Worm (Caenorhabditis elegans): ENCODE measurements around the gene mrpl-10.

Gene mrpl-10

DNA sequence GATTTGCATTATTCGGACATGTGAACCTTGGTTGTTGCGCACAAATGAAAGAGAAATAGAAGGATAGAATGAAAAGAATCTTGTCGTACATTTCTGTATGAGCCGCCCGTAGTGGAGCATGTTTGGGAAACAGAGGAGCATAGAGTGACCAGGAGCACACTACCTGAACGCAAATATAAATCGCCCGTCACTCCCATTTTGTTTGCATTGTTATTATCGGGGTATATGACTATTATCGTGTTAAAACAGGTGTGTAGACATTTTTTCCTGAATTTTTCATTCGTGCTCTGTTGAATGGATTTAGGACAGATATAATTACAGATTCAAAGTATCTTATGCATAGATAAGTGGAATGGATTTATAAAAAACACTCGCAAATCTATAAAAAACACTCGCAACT, 9.0 kb downstream of the mrpl-10 start, which contains the start of gene K01C8.2:
K01C8.2 (minus strand) TSS at position 101 of the 400 bp plus-strand sequence.
- no peak for TF ChIP-seq unc-62 (GFP tag; optimal IDR thresholded peaks at IDR 0.05)

DNA sequence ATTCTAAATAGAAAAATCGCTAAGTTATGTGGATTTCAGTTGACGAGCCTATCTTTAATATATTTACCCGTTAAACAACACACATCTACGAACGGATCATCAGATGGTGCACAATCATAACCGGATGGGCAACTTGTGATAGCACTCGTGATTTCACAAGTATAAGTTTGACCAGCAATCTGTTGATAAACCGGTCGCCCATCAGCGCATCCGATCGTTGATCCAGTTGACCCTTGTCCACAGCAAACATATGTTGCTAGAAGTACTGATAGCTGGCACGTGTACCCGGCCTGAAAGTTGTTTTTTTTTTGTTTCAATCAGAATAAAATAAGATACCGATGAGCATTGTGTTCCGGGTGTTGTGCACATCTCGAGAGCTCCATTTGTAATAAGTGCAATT, 10.6 kb downstream of the mrpl-10 start:
- TF ChIP-seq unc-62 (GFP tag; optimal IDR thresholded peaks at IDR 0.05), result no peak

ce11 chrII:8266559-8266958, 11.8 kb downstream of the mrpl-10 start:
- TF ChIP-seq unc-62 (GFP tag; optimal IDR thresholded peaks at IDR 0.05), result no peak

ce11 chrII:8264619-8265018, 13.7 kb downstream of the mrpl-10 start, which contains the start of gene srdh-1:
TSS of gene srdh-1 (plus strand) at chrII:8264661.
- TF ChIP-seq unc-62 (GFP tag; optimal IDR thresholded peaks at IDR 0.05), result no peak

DNA sequence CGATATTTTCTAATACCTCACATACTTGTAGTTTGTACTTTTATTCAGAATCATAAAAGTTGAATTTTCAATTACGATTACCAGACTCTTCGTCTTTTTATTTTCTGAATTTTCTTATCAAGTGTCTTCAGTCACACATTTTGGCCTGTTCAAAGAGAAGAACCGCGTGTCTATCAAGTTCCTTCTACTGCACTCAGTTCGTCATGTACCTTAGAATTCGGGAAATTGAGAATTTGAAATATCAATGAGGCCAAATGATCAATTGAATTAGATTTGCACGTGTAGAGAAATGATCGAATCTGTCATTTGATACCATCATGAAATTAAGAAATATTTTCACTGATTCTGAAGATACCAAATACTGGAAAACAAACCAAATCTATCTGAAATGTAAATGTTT, 14.8 kb downstream of the mrpl-10 start:
- TF ChIP-seq unc-62 (GFP tag; optimal IDR thresholded peaks at IDR 0.05), result no peak

DNA sequence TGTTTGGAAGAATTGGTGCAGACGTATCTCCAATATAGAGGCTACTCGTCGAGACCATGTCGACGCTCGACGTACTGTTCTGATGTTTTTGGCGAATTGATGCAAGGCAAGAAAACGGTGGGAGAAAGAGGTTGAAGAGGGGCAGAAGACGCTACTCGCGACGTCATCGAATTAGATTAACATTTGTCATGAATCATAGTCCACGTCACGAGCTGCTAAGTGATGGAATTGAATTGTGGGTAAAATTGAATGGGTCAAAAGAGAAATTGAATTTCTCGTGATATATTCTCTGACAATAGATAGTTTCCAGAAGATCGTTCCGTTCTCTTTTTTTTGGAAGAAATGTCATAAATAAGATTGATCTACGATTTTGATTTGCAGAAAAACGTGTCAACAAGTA, 18.6 kb downstream of the mrpl-10 start:
- no peak for TF ChIP-seq unc-62 (GFP tag; optimal IDR thresholded peaks at IDR 0.05)

- TF ChIP-seq unc-62 (GFP tag; optimal IDR thresholded peaks at IDR 0.05), result no peak
Measured at ce11 chrII:8259038-8259437, 19.3 kb downstream of the mrpl-10 start, which contains the start of gene F35C11.6. TSS of gene F35C11.6 (minus strand) at chrII:8259138.

DNA sequence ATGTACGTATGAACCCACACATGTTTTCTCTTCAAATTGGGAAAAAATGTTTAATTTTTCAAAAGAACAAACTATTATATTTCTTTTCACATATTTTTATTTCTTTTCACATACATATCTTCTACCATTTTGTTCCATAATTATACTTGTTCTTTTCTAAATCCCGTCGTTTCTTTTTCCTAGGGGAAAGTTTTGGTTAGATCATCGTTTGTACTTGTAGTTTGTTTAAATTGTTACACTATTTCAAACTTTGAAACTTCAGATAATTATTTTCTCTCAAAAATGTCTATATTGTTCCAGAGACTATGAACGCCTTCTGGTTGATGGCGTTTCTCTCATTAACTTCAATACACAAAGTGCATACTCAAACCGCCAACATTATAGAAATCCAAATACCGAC, 22.3 kb downstream of the mrpl-10 start, which contains the start of gene F35C11.7:
F35C11.7 (plus strand) TSS at position 301 of the 400 bp plus-strand sequence.
- TF ChIP-seq unc-62 (GFP tag; optimal IDR thresholded peaks at IDR 0.05), result no peak

DNA sequence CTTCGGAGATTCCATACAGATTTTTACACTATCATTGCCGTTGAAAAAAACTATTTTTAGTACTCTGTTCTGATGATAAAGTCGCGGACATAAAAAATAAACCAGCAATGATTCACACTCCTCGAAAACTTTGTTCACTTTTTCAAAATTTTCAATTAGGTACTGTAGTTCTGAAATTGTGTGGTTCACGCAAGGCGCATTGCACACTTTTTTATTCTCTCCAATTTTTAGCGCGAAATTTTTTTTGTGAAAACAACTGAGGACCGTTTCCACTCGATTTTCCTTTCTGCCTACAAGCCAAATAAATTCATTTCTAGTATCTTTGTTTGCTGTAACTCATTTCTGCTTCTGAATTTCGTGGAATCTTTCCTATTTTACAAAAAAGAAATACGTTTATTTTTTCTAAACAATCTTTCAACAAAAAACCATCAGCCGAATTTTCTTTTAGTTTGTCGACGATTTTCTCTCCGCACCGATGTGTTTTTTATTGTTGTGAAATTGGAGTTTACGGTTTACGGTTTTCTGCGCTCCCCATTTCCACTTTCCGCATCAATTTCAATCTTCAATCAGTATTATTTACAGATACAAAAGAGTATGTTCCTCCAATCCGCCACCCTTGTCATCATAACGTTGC, 25.0 kb downstream of the mrpl-10 start, which contains the start of gene F35C11.5:
F35C11.5 (plus strand) TSS at position 584 of the 634 bp plus-strand sequence.
- TF ChIP-seq unc-62 (GFP tag; optimal IDR thresholded peaks at IDR 0.05), result no peak

ce11 chrII:8249710-8250109, 28.6 kb downstream of the mrpl-10 start:
- no peak for TF ChIP-seq unc-62 (GFP tag; optimal IDR thresholded peaks at IDR 0.05)

DNA sequence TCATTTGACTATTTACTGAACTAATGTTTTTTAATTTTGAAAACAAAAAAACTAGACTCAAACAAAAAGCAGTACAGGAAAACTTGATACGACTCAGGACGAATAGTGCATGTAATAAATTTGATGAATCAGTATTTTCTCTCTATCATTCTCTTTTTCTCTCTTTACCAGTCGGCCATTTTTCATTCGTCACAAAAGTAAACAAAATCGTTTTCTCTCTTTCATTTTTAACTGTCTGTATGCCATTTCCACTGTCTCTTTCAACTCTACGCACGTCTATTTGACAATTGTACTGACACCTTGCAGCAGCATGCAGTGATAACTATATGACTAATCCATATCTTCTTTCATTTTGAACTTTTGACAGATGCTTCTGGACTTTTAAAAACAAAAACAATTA, 29.6 kb downstream of the mrpl-10 start, which contains the start of the genes F35C11.2 and F35C11.4:
F35C11.2 (minus strand) TSS at position 90 of the 400 bp plus-strand sequence.
F35C11.4 (plus strand) TSS at position 260 of the 400 bp plus-strand sequence.
- TF ChIP-seq unc-62 (GFP tag; optimal IDR thresholded peaks at IDR 0.05), result no peak

ce11 chrII:8246476-8246875, 31.8 kb downstream of the mrpl-10 start, which contains the start of gene F35C11.3:
TSS of gene F35C11.3 (plus strand) at chrII:8246776.
- no peak for TF ChIP-seq unc-62 (GFP tag; optimal IDR thresholded peaks at IDR 0.05)

- no peak for TF ChIP-seq unc-62 (GFP tag; optimal IDR thresholded peaks at IDR 0.05)
Measured at ce11 chrII:8238155-8238554, 40.2 kb downstream of the mrpl-10 start, which contains the start of gene nlp-5. TSS of gene nlp-5 (plus strand) at chrII:8238455.

DNA sequence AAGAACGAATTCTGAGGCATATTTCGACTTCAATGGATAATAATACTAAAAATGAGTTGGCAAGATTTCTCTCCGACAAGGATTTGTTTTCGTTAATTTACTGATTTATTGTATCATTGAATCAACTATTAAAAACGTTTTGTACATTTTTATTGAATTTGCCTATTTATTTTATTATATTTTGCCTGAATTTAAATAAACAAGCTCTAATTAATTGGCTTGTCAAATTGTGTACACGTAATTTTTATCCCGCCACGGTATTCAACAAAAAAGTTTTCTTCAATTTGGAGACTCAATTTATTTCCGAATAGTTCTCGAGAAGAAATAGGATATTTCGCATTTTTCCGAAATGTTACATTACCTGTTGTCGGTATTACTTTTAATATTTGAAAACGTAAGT, 45.8 kb downstream of the mrpl-10 start, which contains the start of gene M110.7:
M110.7 (plus strand) TSS at position 301 of the 400 bp plus-strand sequence.
- TF ChIP-seq unc-62 (GFP tag; optimal IDR thresholded peaks at IDR 0.05), result no peak

DNA sequence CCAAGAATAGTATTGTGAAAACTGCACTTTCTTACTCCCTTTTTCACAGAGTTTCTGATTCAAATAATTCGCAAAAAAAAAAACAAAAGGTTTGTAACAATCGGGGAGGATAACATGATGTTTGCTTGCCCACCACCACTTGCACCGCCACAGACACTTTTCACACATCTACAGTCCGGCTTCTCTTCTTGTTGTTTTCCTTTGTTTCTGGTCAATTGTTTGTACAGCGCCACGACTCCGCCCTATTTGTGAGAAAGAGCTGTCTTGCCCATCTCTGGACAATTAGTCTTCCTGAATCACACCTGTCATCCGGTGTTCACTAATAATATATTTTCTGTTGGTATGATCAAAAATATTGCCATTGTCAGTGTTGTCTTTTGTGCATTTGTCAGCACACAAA, 47.3 kb downstream of the mrpl-10 start, which contains the start of gene M110.9:
M110.9 (plus strand) TSS at position 301 of the 400 bp plus-strand sequence.
- no peak for TF ChIP-seq unc-62 (GFP tag; optimal IDR thresholded peaks at IDR 0.05)

All from whole organism, dauer.